Worm (Caenorhabditis elegans) whole organism, late embryonic: ENCODE results near the gene C14B9.8.

Experiments
- ceh-18 ChIP-seq: sonication (generic microtip); optimal IDR thresholded peaks from 2 replicates; lab custom pipeline; 2016; ENCODE audit warnings: missing genetic modification characterization, missing compliant biosample characterization
- ets-4 ChIP-seq: sonication (generic microtip); optimal IDR thresholded peaks from 2 replicates; lab custom pipeline; 2016; ENCODE audit warnings: missing genetic modification characterization, missing compliant biosample characterization
- hlh-15 ChIP-seq: sonication (generic microtip); optimal IDR thresholded peaks from 2 replicates; lab custom pipeline; 2016; ENCODE audit warnings: missing genetic modification characterization, missing compliant biosample characterization
- pqm-1 ChIP-seq: sonication (generic microtip); optimal IDR thresholded peaks from 2 replicates; lab custom pipeline; 2016; ENCODE audit warnings: missing genetic modification characterization, missing compliant biosample characterization
- sox-4 ChIP-seq: sonication (generic microtip); optimal IDR thresholded peaks from 2 replicates; lab custom pipeline; 2017; ENCODE audit warnings: mild to moderate bottlenecking, missing genetic modification characterization, inconsistent platforms, missing compliant biosample characterization

DNA sequence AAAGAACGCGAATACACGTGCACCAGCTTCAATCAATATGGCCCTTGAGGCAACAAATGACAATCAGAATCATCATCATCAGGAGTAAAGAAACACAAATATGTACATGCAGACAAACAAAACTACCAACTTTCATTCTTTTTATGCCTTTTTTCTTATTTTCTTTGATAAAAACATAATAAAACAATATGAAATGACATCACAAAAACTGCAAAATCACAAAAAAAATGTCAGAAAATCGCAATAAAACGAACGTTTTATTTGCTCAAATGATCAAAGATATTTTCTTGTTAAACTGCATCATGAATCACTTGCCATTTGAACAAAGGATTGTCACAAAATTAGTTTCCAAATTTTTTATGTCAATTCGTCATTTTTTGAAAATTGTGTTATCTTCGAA, 10.0 kb upstream of the C14B9.8 start:
- TF ChIP-seq pqm-1 (tag; lab: Kevin White, UChicago) (no peak), ceh-18 (tag; lab: Kevin White, UChicago) (no peak), sox-4 (tag; lab: Kevin White, UChicago) (no peak), hlh-15 (no peak), ets-4 (tag; lab: Kevin White, UChicago) (no peak)
